Fruit fly (Drosophila melanogaster) whole organism, embryonic: ENCODE measurements around the gene alphaCOP.

ENCODE experiments used
- Abd-B ChIP-seq: fragments of 200-800 bp; sonication (Bioruptor generic); optimal IDR thresholded peaks from 2 replicates; lab custom pipeline; 2018; ENCODE audit warnings: missing biosample characterization, mild to moderate bottlenecking, missing genetic modification characterization, moderate library complexity
- Adf1 ChIP-seq: fragments of 200-800 bp; sonication (Bioruptor generic); IDR thresholded peaks from 2 replicates; pipeline ENCODE4 v1.3.6; 2022; ENCODE audit warnings: missing biosample characterization, missing genetic modification characterization
- Bgb ChIP-seq: fragments of 200-800 bp; sonication (Bioruptor generic); IDR thresholded peaks from 2 replicates; pipeline ENCODE4 v1.3.6; 2022; ENCODE audit warnings: missing biosample characterization, missing genetic modification characterization; ENCODE audit not compliant: partially characterized antibody
- Blimp-1 ChIP-seq: fragments of 200-800 bp; sonication (Bioruptor generic); optimal IDR thresholded peaks from 3 replicates; lab custom pipeline; 2018; ENCODE audit warnings: missing biosample characterization, missing genetic modification characterization, mild to moderate bottlenecking, moderate library complexity, missing genetic modification reagents
- CG10543 ChIP-seq: fragments of 200-800 bp; sonication (Bioruptor generic); optimal IDR thresholded peaks from 3 replicates; lab custom pipeline; 2017; ENCODE audit warnings: missing biosample characterization, mild to moderate bottlenecking, missing genetic modification characterization, moderate library complexity
- CG14050 ChIP-seq: fragments of 200-800 bp; sonication (Bioruptor generic); IDR thresholded peaks from 3 replicates; pipeline ENCODE4 v1.3.6; 2022; ENCODE audit warnings: missing biosample characterization, missing genetic modification characterization
- CG15514 ChIP-seq: fragments of 200-800 bp; sonication (Bioruptor generic); optimal IDR thresholded peaks from 3 replicates; lab custom pipeline; 2017; ENCODE audit warnings: missing biosample characterization, missing genetic modification characterization, mild to moderate bottlenecking, moderate library complexity, missing genetic modification reagents
- CG1647 ChIP-seq: fragments of 200-800 bp; sonication (Bioruptor generic); optimal IDR thresholded peaks from 3 replicates; lab custom pipeline; 2016; ENCODE audit warnings: missing biosample characterization, missing genetic modification characterization
- CG17186 ChIP-seq: fragments of 200-800 bp; sonication (Bioruptor generic); optimal IDR thresholded peaks from 3 replicates; lab custom pipeline; 2017; ENCODE audit warnings: missing biosample characterization, missing genetic modification reagents, missing genetic modification characterization
- CG2199 ChIP-seq: fragments of 200-800 bp; sonication (Bioruptor generic); IDR thresholded peaks from 3 replicates; pipeline ENCODE4 v1.3.6; 2022; ENCODE audit warnings: missing biosample characterization, missing genetic modification characterization
- CG2678 ChIP-seq: fragments of 200-800 bp; sonication (Bioruptor generic); optimal IDR thresholded peaks from 3 replicates; lab custom pipeline; 2019; ENCODE audit warnings: missing biosample characterization, mild to moderate bottlenecking, missing genetic modification characterization, moderate library complexity
- CG30403 ChIP-seq: fragments of 200-800 bp; sonication (Bioruptor generic); optimal IDR thresholded peaks from 3 replicates; lab custom pipeline; 2016; ENCODE audit warnings: missing biosample characterization, missing genetic modification characterization
- CG30431 ChIP-seq: fragments of 200-800 bp; sonication (Bioruptor generic); optimal IDR thresholded peaks from 2 replicates; lab custom pipeline; 2017; ENCODE audit warnings: missing biosample characterization, missing genetic modification characterization
- CG34224 ChIP-seq: fragments of 200-800 bp; sonication (Bioruptor generic); IDR thresholded peaks from 3 replicates; pipeline ENCODE4 v1.3.6; 2022; ENCODE audit warnings: missing biosample characterization, missing genetic modification characterization; ENCODE audit not compliant: partially characterized antibody
- CG34422 ChIP-seq: fragments of 200-800 bp; sonication (Bioruptor generic); IDR thresholded peaks from 3 replicates; pipeline ENCODE4 v1.3.6; 2022; ENCODE audit warnings: missing biosample characterization, missing genetic modification characterization
- CG9215 ChIP-seq: fragments of 200-800 bp; sonication (Bioruptor generic); IDR thresholded peaks from 2 replicates; pipeline ENCODE4 v1.3.6; 2022; ENCODE audit warnings: missing biosample characterization, missing genetic modification characterization
- Deaf1 ChIP-seq: fragments of 200-800 bp; optimal IDR thresholded peaks from 3 replicates; lab custom pipeline; 2019; ENCODE audit warnings: missing biosample characterization, mild to moderate bottlenecking, missing genetic modification characterization, moderate library complexity
- Dip2 ChIP-seq: fragments of 200-800 bp; sonication (Bioruptor generic); IDR thresholded peaks from 2 replicates; pipeline ENCODE4 v1.3.6; 2022; ENCODE audit warnings: missing biosample characterization, missing genetic modification characterization
- Drgx ChIP-seq: fragments of 200-800 bp; sonication (Bioruptor generic); IDR thresholded peaks from 2 replicates; pipeline ENCODE4 v1.3.6; 2022; ENCODE audit warnings: missing biosample characterization, missing genetic modification characterization
- E2f1 ChIP-seq: fragments of 200-800 bp; sonication (Bioruptor generic); IDR thresholded peaks from 2 replicates; pipeline ENCODE4 v1.3.6; 2022; ENCODE audit warnings: missing biosample characterization, missing genetic modification characterization
- Ets97D ChIP-seq: fragments of 200-800 bp; sonication (Bioruptor generic); optimal IDR thresholded peaks from 3 replicates; lab custom pipeline; 2016; ENCODE audit warnings: missing biosample characterization, missing genetic modification characterization
- H15 ChIP-seq: fragments of 200-800 bp; sonication (Bioruptor generic); IDR thresholded peaks from 3 replicates; pipeline ENCODE4 v1.3.6; 2022; ENCODE audit warnings: missing biosample characterization, missing genetic modification characterization
- Lim3 ChIP-seq: fragments of 200-800 bp; sonication (Bioruptor generic); IDR thresholded peaks from 2 replicates; pipeline ENCODE4 v1.3.6; 2022; ENCODE audit warnings: missing biosample characterization, missing genetic modification characterization
- MBD-R2 ChIP-seq: fragments of 200-800 bp; sonication (Bioruptor generic); IDR thresholded peaks from 2 replicates; pipeline ENCODE4 v1.3.6; 2022; ENCODE audit warnings: missing biosample characterization, missing genetic modification characterization
- Med ChIP-seq: fragments of 200-800 bp; sonication (Bioruptor generic); peaks from one replicate; lab custom pipeline; 2016; ENCODE audit warnings: missing biosample characterization, missing genetic modification characterization, mild to moderate bottlenecking, inconsistent platforms, moderate library complexity
- Nf-YC ChIP-seq: fragments of 200-800 bp; optimal IDR thresholded peaks from 3 replicates; lab custom pipeline; 2019; ENCODE audit warnings: missing biosample characterization, mild to moderate bottlenecking, missing genetic modification characterization, moderate library complexity
- Oli ChIP-seq: fragments of 200-800 bp; sonication (Bioruptor generic); optimal IDR thresholded peaks from 2 replicates; lab custom pipeline; 2018; ENCODE audit warnings: missing biosample characterization, mild to moderate bottlenecking, missing genetic modification characterization, moderate library complexity
- Pdp1 ChIP-seq, 2 experiments: fragments of 200-800 bp; sonication (Bioruptor generic); optimal IDR thresholded peaks; 3 replicates each; lab custom pipeline; 2016; ENCODE audit warnings: missing biosample characterization in 2 of 2, missing genetic modification characterization in 2 of 2, mild to moderate bottlenecking in 1 of 2, moderate library complexity in 1 of 2
- Poxn ChIP-seq: fragments of 200-800 bp; sonication (Bioruptor generic); IDR thresholded peaks from 2 replicates; pipeline ENCODE4 v1.3.6; 2022; ENCODE audit warnings: missing biosample characterization, missing genetic modification characterization
- Scr ChIP-seq: fragments of 200-800 bp; sonication (Bioruptor generic); IDR thresholded peaks from 2 replicates; pipeline ENCODE4 v1.3.6; 2022; ENCODE audit warnings: missing biosample characterization, missing genetic modification characterization; ENCODE audit not compliant: partially characterized antibody
- Spps ChIP-seq: fragments of 200-800 bp; sonication (Bioruptor generic); optimal IDR thresholded peaks from 2 replicates; lab custom pipeline; 2018; ENCODE audit warnings: missing biosample characterization, mild to moderate bottlenecking, missing genetic modification characterization
- ato ChIP-seq: fragments of 200-800 bp; sonication (Bioruptor generic); IDR thresholded peaks from 2 replicates; pipeline ENCODE4 v1.3.6; 2022; ENCODE audit warnings: missing biosample characterization, missing genetic modification characterization; ENCODE audit not compliant: partially characterized antibody
- bab2 ChIP-seq: fragments of 200-800 bp; sonication (Bioruptor generic); optimal IDR thresholded peaks from 2 replicates; lab custom pipeline; 2016; ENCODE audit warnings: missing biosample characterization, missing genetic modification characterization
- crol ChIP-seq: fragments of 200-800 bp; sonication (Bioruptor generic); IDR thresholded peaks from 2 replicates; pipeline ENCODE4 v1.3.6; 2022; ENCODE audit warnings: missing biosample characterization, missing genetic modification characterization
- crp ChIP-seq, 2 experiments: fragments of 200-800 bp; sonication (Bioruptor generic); optimal IDR thresholded peaks; 2 replicates in 1 of 2; 3 replicates in 1 of 2; lab custom pipeline; 2017; ENCODE audit warnings: missing biosample characterization in 2 of 2, missing genetic modification characterization in 2 of 2, mild to moderate bottlenecking in 1 of 2, moderate library complexity in 1 of 2
- dimm ChIP-seq: fragments of 200-800 bp; sonication (Bioruptor generic); IDR thresholded peaks from 2 replicates; pipeline ENCODE4 v1.3.6; 2022; ENCODE audit warnings: missing biosample characterization, missing genetic modification characterization
- ewg ChIP-seq: fragments of 200-800 bp; sonication (Bioruptor generic); optimal IDR thresholded peaks from 3 replicates; lab custom pipeline; 2017; ENCODE audit warnings: mild to moderate bottlenecking, missing biosample characterization, missing genetic modification reagents, missing genetic modification characterization
- gem ChIP-seq: fragments of 200-800 bp; sonication (Bioruptor generic); optimal IDR thresholded peaks from 2 replicates; lab custom pipeline; 2019; ENCODE audit warnings: missing biosample characterization, mild to moderate bottlenecking, missing genetic modification characterization, moderate library complexity
- grau ChIP-seq: fragments of 200-800 bp; optimal IDR thresholded peaks from 3 replicates; lab custom pipeline; 2019; ENCODE audit warnings: missing biosample characterization, mild to moderate bottlenecking, missing genetic modification characterization, moderate library complexity
- jigr1 ChIP-seq: fragments of 200-800 bp; sonication (Bioruptor generic); IDR thresholded peaks from 3 replicates; pipeline ENCODE4 v1.3.6; 2022; ENCODE audit warnings: missing biosample characterization, missing genetic modification characterization
- run ChIP-seq: fragments of 200-800 bp; sonication (Bioruptor generic); optimal IDR thresholded peaks from 3 replicates; lab custom pipeline; 2018; ENCODE audit warnings: missing biosample characterization, mild to moderate bottlenecking, missing genetic modification characterization
- scrt ChIP-seq: fragments of 200-800 bp; sonication (Bioruptor generic); optimal IDR thresholded peaks from 2 replicates; lab custom pipeline; 2018; ENCODE audit warnings: missing biosample characterization, mild to moderate bottlenecking, missing genetic modification characterization, moderate library complexity
- slp2 ChIP-seq: fragments of 200-800 bp; sonication (Bioruptor generic); optimal IDR thresholded peaks from 2 replicates; lab custom pipeline; 2016; ENCODE audit warnings: missing biosample characterization, missing genetic modification characterization
- sna ChIP-seq: fragments of 200-800 bp; sonication (Bioruptor generic); IDR thresholded peaks from 2 replicates; pipeline ENCODE4 v1.3.6; 2022; ENCODE audit warnings: missing biosample characterization, missing genetic modification characterization; ENCODE audit not compliant: partially characterized antibody
- stwl ChIP-seq: fragments of 200-800 bp; sonication (Bioruptor generic); optimal IDR thresholded peaks from 3 replicates; lab custom pipeline; 2018; ENCODE audit warnings: missing biosample characterization, mild to moderate bottlenecking, missing genetic modification characterization, moderate library complexity
- tup ChIP-seq: fragments of 200-800 bp; sonication (Bioruptor generic); optimal IDR thresholded peaks from 2 replicates; lab custom pipeline; 2016; ENCODE audit warnings: missing biosample characterization, mild to moderate bottlenecking, missing genetic modification characterization, moderate library complexity
- unc-4 ChIP-seq: fragments of 200-800 bp; sonication (Bioruptor generic); IDR thresholded peaks from 2 replicates; pipeline ENCODE4 v1.3.6; 2022; ENCODE audit warnings: missing biosample characterization, missing genetic modification characterization; ENCODE audit not compliant: partially characterized antibody
- zen2 ChIP-seq: fragments of 200-800 bp; sonication (Bioruptor generic); IDR thresholded peaks from 3 replicates; pipeline ENCODE4 v1.3.6; 2022; ENCODE audit warnings: missing biosample characterization, missing genetic modification characterization; ENCODE audit not compliant: partially characterized antibody

alphaCOP gene

dm6 chr3L:1661738-1662370, 16.9 kb upstream of the alphaCOP start (continued):
- TF ChIP-seq gem (tag; lab: Kevin White, UChicago) = no peak
- no peak for TF ChIP-seq Spps (tag; lab: Kevin White, UChicago)
- TF ChIP-seq grau (tag; lab: Kevin White, UChicago) = no peak
- 0 out of 2 replicates have a peak, but pooled peaks have one; percentile 32 for TF ChIP-seq unc-4 (GFP tag; lab: Robert Waterston, UW)
- no peak for TF ChIP-seq CG1647 (GFP tag; lab: Kevin White, UChicago)
- TF ChIP-seq Oli (tag; lab: Kevin White, UChicago) = no peak
- no peak for TF ChIP-seq CG14050
- peak; percentile 79 for TF ChIP-seq Deaf1
- TF ChIP-seq Dip2 (GFP tag; lab: Robert Waterston, UW) = no peak
- TF ChIP-seq Drgx (GFP tag; lab: Robert Waterston, UW) = no peak
- TF ChIP-seq bab2 (GFP tag; lab: Kevin White, UChicago) = no peak
- TF ChIP-seq crol (GFP tag; lab: Robert Waterston, UW) = peak; percentile 64
- TF ChIP-seq dimm = no peak
- TF ChIP-seq CG34224 (GFP tag; lab: Robert Waterston, UW) = 0 out of 3 replicates have a peak, but pooled peaks have one; percentile 41
- TF ChIP-seq CG30431 (GFP tag; lab: Kevin White, UChicago) = no peak
- TF ChIP-seq Poxn = no peak
- TF ChIP-seq slp2 (GFP tag; lab: Kevin White, UChicago) = no peak
- TF ChIP-seq sna = 0 out of 2 replicates have a peak, but pooled peaks have one; percentile 23
- no peak for TF ChIP-seq H15 (GFP tag; lab: Robert Waterston, UW)
- TF ChIP-seq Ets97D = no peak
- TF ChIP-seq CG2678 (tag; lab: Kevin White, UChicago) = no peak
- TF ChIP-seq scrt (GFP tag; lab: Kevin White, UChicago) = peak; percentile 74
- peak; percentile 25 for TF ChIP-seq CG10543 (GFP tag; lab: Kevin White, UChicago)
- TF ChIP-seq Adf1 (GFP tag; lab: Robert Waterston, UW) = peak; percentile 58; the same call in 1 of the 2 replicates
- 0 out of 2 replicates have a peak, but pooled peaks have one; percentile 18 for TF ChIP-seq Scr
- peak; percentile 69 for TF ChIP-seq Nf-YC (tag; lab: Kevin White, UChicago)
- no peak for TF ChIP-seq Abd-B (GFP tag; lab: Kevin White, UChicago)
- TF ChIP-seq Pdp1 (GFP tag; optimal IDR thresholded peaks at IDR 0.05; lab: Kevin White, UChicago) = no peak
- TF ChIP-seq jigr1 (GFP tag; lab: Robert Waterston, UW) = no peak
- TF ChIP-seq run (tag; lab: Kevin White, UChicago) = no peak
- TF ChIP-seq CG34422 (GFP tag; lab: Robert Waterston, UW) = peak; percentile 58; the same call in 1 of the 3 replicates
- no peak for TF ChIP-seq CG30403 (GFP tag; lab: Kevin White, UChicago)
- TF ChIP-seq CG9215 (GFP tag; lab: Robert Waterston, UW) = no peak
- 0 out of 2 replicates have a peak, but pooled peaks have one; percentile 13 for TF ChIP-seq MBD-R2 (GFP tag; lab: Robert Waterston, UW)
- peak; percentile 94 for TF ChIP-seq ewg (GFP tag; lab: Kevin White, UChicago)
- TF ChIP-seq zen2 (GFP tag; lab: Robert Waterston, UW) = peak; percentile 30; the same call in 2 of the 3 replicates
- TF ChIP-seq E2f1 = no peak
- TF ChIP-seq CG15514 (GFP tag; lab: Kevin White, UChicago) = no peak
- TF ChIP-seq Bgb = 0 out of 2 replicates have a peak, but pooled peaks have one; percentile 24
- TF ChIP-seq ato (GFP tag; lab: Robert Waterston, UW) = no peak
- no peak for TF ChIP-seq Blimp-1 (GFP tag; lab: Kevin White, UChicago)
- no peak for TF ChIP-seq Lim3 (GFP tag; lab: Robert Waterston, UW)
- TF ChIP-seq Med (GFP tag; lab: Kevin White, UChicago) = peak; percentile 19
- no peak for TF ChIP-seq stwl (tag; lab: Kevin White, UChicago)
- no peak for TF ChIP-seq CG2199 (GFP tag; lab: Robert Waterston, UW)
- TF ChIP-seq CG17186 (GFP tag; lab: Kevin White, UChicago) = no peak
- TF ChIP-seq crp (GFP tag; optimal IDR thresholded peaks at IDR 0.05; lab: Kevin White, UChicago) = peak in 1 of 2 experiments; percentile 46
- no peak for TF ChIP-seq tup (GFP tag; lab: Kevin White, UChicago)
